Fruit fly (Drosophila melanogaster) whole organism, pupa: ENCODE results near the gene Karl.

ENCODE experiments used
- CG10348 ChIP-seq: fragments of 200-800 bp; sonication (Bioruptor generic); IDR thresholded peaks from 2 replicates; pipeline ENCODE4 v1.3.6; 2022; ENCODE audit warnings: missing biosample characterization, missing genetic modification characterization
- CG12605 ChIP-seq: fragments of 200-800 bp; sonication (Bioruptor generic); IDR thresholded peaks from 2 replicates; pipeline ENCODE4 v1.3.6; 2022; ENCODE audit warnings: missing biosample characterization, missing genetic modification characterization
- CG13204 ChIP-seq: fragments of 200-800 bp; sonication (Bioruptor generic); optimal IDR thresholded peaks from 2 replicates; lab custom pipeline; 2018; ENCODE audit warnings: missing biosample characterization, mild to moderate bottlenecking, missing genetic modification characterization, moderate library complexity
- CG32121 ChIP-seq: fragments of 200-800 bp; sonication (Bioruptor generic); IDR thresholded peaks from 2 replicates; pipeline ENCODE4 v1.3.6; 2022; ENCODE audit warnings: missing biosample characterization, missing genetic modification characterization
- CG4496 ChIP-seq: fragments of 200-800 bp; sonication (Bioruptor generic); IDR thresholded peaks from 3 replicates; pipeline ENCODE4 v1.3.6; 2022; ENCODE audit warnings: missing biosample characterization, missing genetic modification characterization
- CG8159 ChIP-seq: fragments of 200-800 bp; sonication (Bioruptor generic); optimal IDR thresholded peaks from 3 replicates; lab custom pipeline; 2018; ENCODE audit warnings: missing biosample characterization, mild to moderate bottlenecking, missing genetic modification characterization, moderate library complexity
- CG8301 ChIP-seq: fragments of 200-800 bp; sonication (Bioruptor generic); optimal IDR thresholded peaks from 2 replicates; lab custom pipeline; 2018; ENCODE audit warnings: missing biosample characterization, mild to moderate bottlenecking, missing genetic modification characterization
- CG9948 ChIP-seq: fragments of 200-800 bp; sonication (Bioruptor generic); optimal IDR thresholded peaks from 2 replicates; lab custom pipeline; 2018; ENCODE audit warnings: missing biosample characterization, mild to moderate bottlenecking, missing genetic modification characterization, moderate library complexity
- Pif1A ChIP-seq: fragments of 200-800 bp; sonication (Bioruptor generic); optimal IDR thresholded peaks from 3 replicates; lab custom pipeline; 2016; ENCODE audit warnings: missing biosample characterization, missing genetic modification characterization
- Pif1B ChIP-seq: fragments of 200-800 bp; sonication (Bioruptor generic); optimal IDR thresholded peaks from 3 replicates; lab custom pipeline; 2016; ENCODE audit warnings: missing biosample characterization, missing genetic modification characterization
- Snoo ChIP-seq: fragments of 200-800 bp; sonication (Bioruptor generic); optimal IDR thresholded peaks from 3 replicates; lab custom pipeline; 2017; ENCODE audit warnings: missing biosample characterization, mild to moderate bottlenecking, missing genetic modification characterization, inconsistent platforms
- fd96Ca ChIP-seq: fragments of 200-800 bp; sonication (Bioruptor generic); IDR thresholded peaks from 3 replicates; pipeline ENCODE4 v1.3.6; 2022; ENCODE audit warnings: missing biosample characterization, missing genetic modification characterization
- gl ChIP-seq: fragments of 200-800 bp; sonication (Bioruptor generic); optimal IDR thresholded peaks from 2 replicates; lab custom pipeline; 2018; ENCODE audit warnings: missing biosample characterization, mild to moderate bottlenecking, missing genetic modification characterization
- rn ChIP-seq: fragments of 200-800 bp; sonication (Bioruptor generic); IDR thresholded peaks from 2 replicates; pipeline ENCODE4 v1.3.6; 2022; ENCODE audit warnings: missing biosample characterization, missing genetic modification characterization

- peak; percentile 97 for TF ChIP-seq fd96Ca (GFP tag; lab: Robert Waterston, UW)
- peak; percentile 86 for TF ChIP-seq gl (tag; lab: Kevin White, UChicago)
- peak; percentile 91 for TF ChIP-seq rn (GFP tag; lab: Robert Waterston, UW)
- TF ChIP-seq CG12605 (GFP tag; lab: Robert Waterston, UW), result peak; percentile 96
- peak; percentile 89 for TF ChIP-seq Snoo
- TF ChIP-seq CG8301 (tag; lab: Kevin White, UChicago), result peak; percentile 96
- TF ChIP-seq Pif1A, result peak; percentile 97
- peak; percentile 98 for TF ChIP-seq CG4496 (GFP tag; lab: Robert Waterston, UW)
- TF ChIP-seq CG9948, result peak; percentile 91
- TF ChIP-seq CG32121 (GFP tag; lab: Robert Waterston, UW), result peak; percentile 97
- TF ChIP-seq CG13204 (GFP tag; lab: Kevin White, UChicago), result peak; percentile 53
- peak; percentile 87 for TF ChIP-seq CG8159
- TF ChIP-seq CG10348, result peak; percentile 82
- TF ChIP-seq Pif1B (GFP tag; lab: Kevin White, UChicago), result peak; percentile 90
Observed at dm6 chrX:11818047-11818766, 31.0 kb downstream of the Karl start.
